Fruit fly (Drosophila melanogaster): ENCODE data around the gene ebd1.

DNA sequence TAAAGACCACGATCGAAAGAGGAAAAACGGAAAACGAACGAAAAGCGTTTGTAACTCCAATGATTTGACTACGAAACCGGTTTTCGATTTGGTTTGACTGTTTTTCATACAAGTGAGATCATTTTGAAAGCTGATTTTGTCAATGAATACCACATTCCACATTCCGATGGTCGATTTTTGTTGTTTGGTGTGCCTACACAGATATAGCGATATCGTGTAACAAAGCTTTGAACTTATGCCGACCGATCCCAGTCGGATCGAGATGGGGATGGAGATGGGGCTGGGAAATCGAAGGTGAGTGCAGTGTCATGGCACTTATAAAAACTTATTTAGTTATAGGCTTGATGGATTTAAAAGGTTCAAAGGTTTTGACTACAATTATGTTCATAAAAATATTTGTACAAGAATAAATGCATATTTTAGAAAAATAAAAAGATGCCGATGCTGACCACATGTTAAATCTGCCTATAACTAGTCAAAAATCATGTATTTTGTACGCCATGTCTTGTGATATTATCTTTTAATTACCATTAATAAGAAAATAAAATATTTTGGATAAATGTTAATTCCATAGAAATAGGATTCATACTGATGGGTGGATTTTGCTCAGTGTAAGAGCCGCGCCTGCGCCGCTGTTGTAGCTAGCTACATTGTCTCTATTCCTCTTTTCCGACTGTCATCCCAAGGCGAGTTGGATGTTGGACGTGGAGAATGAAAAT lies 43.0 kb downstream of the ebd1 start:
- TF ChIP-seq Dif (GFP tag; optimal IDR thresholded peaks at IDR 0.05; ENCODE audit: partially characterized antibody): no peak
- TF ChIP-seq lola (GFP tag; optimal IDR thresholded peaks at IDR 0.05): no peak
- no peak for TF ChIP-seq GATAd (GFP tag; optimal IDR thresholded peaks at IDR 0.05)
- TF ChIP-seq psq (GFP tag; optimal IDR thresholded peaks at IDR 0.05): no peak
- TF ChIP-seq Hr78 (GFP tag; optimal IDR thresholded peaks at IDR 0.05): no peak
